Fruit fly (Drosophila melanogaster): Measurements from ENCODE around the gene CecC.
A peak's percentile ranks its signal among the peaks of the same experiment; 100 is the strongest.

The CecC gene

DNA sequence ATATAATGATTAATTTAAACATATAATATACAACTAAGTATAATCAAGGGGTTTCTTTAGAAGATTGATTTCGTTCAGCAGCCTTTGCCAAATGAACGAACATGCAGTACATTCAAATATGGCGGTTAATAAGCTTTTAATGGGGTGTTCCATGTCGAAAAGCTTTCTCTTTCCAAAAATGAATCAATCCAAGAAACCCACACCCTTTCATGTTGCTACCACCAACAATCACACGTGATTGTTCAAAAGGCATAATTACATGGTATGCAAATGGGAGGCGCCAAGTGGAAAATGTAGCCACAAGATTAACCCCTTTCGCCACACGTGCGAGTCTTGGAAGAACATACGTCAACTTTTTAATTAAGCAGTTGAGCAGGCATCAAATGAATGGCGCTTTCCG, 10.3 kb upstream of the CecC start:
- no peak for TF ChIP-seq pan (optimal IDR thresholded peaks at IDR 0.05)
- TF ChIP-seq sage (GFP tag; optimal IDR thresholded peaks at IDR 0.05): peak; percentile 3

DNA sequence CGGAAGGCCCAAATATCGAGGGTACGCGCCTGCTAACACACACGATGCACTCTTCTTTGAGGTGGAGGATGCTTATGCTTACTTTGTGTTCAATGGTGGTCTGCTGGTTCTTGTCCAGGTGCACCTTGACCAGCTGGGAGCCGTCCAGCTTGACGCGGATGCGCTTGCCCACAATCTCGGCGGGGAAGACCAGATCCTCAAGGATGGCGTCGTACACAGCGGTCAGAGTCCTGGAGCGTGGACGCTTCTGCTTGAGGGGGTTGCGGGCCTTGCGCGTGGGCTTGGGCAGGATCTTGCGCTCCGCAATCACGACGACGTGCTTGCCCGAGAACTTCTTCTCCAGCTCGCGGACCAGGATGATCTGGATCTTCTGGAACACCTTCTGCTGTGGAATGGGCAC, 8.3 kb upstream of the CecC start:
- TF ChIP-seq usp (GFP tag; optimal IDR thresholded peaks at IDR 0.05) (no peak), Hr83 (GFP tag; optimal IDR thresholded peaks at IDR 0.05; ENCODE audit: poor library complexity, severe bottlenecking) (no peak), ey (GFP tag; optimal IDR thresholded peaks at IDR 0.05) (no peak), br (GFP tag; optimal IDR thresholded peaks at IDR 0.05) (no peak), jim (GFP tag; optimal IDR thresholded peaks at IDR 0.05) (no peak), N (GFP tag; optimal IDR thresholded peaks at IDR 0.05) (no peak), Myc (optimal IDR thresholded peaks at IDR 0.05) (no peak)

dm6 chr3R:30208766-30209484, 7.4 kb upstream of the CecC start, which contains the start of gene RpS7:
Gene RpS7 (minus strand): TSS chr3R:30209020.
- TF ChIP-seq dsf (GFP tag; optimal IDR thresholded peaks at IDR 0.05; ENCODE audit: borderline replicate concordance) (peak; percentile 36), h (GFP tag; optimal IDR thresholded peaks at IDR 0.05) (peak; percentile 84), woc (GFP tag; optimal IDR thresholded peaks at IDR 0.05) (peak; percentile 29), CG9705 (GFP tag; optimal IDR thresholded peaks at IDR 0.05) (peak; percentile 70), N (GFP tag; optimal IDR thresholded peaks at IDR 0.05) (no peak), HLH106 (tag; optimal IDR thresholded peaks at IDR 0.05) (peak; percentile 67), brk (GFP tag; optimal IDR thresholded peaks at IDR 0.05) (no peak), dl (GFP tag; optimal IDR thresholded peaks at IDR 0.05; ENCODE audit: insufficient read depth in 1 of 2, partially characterized antibody in 2 of 2) (no peak), tai (GFP tag; optimal IDR thresholded peaks at IDR 0.05) (no peak), jim (GFP tag; optimal IDR thresholded peaks at IDR 0.05) (no peak), Vsx2 (GFP tag; optimal IDR thresholded peaks at IDR 0.05; ENCODE audit: partially characterized antibody) (no peak), ey (GFP tag; optimal IDR thresholded peaks at IDR 0.05) (peak; percentile 13), CG32264 (GFP tag; optimal IDR thresholded peaks at IDR 0.05) (no peak), Rel (GFP tag; optimal IDR thresholded peaks at IDR 0.05) (no peak), Rel (tag; optimal IDR thresholded peaks at IDR 0.05) (peak; percentile 49), lola (GFP tag; optimal IDR thresholded peaks at IDR 0.05) (no peak), Hr83 (GFP tag; optimal IDR thresholded peaks at IDR 0.05; ENCODE audit: poor library complexity, severe bottlenecking) (peak; percentile 82), Mio (GFP tag; optimal IDR thresholded peaks at IDR 0.05) (no peak), br (GFP tag; optimal IDR thresholded peaks at IDR 0.05) (peak; percentile 39), sv (GFP tag; optimal IDR thresholded peaks at IDR 0.05) (peak; percentile 56), dmrt93B (GFP tag; optimal IDR thresholded peaks at IDR 0.05) (peak; percentile 64), Jra (GFP tag; optimal IDR thresholded peaks at IDR 0.05) (peak; percentile 34), Sp1 (GFP tag; optimal IDR thresholded peaks at IDR 0.05) (peak; percentile 77), Myc (optimal IDR thresholded peaks at IDR 0.05) (peak; percentile 53), foxo (GFP tag; optimal IDR thresholded peaks at IDR 0.05) (peak in 1 of 2 experiments; percentile 44), fru (GFP tag; optimal IDR thresholded peaks at IDR 0.05) (peak; percentile 55), psq (GFP tag; optimal IDR thresholded peaks at IDR 0.05) (peak; percentile 47), GATAd (GFP tag; optimal IDR thresholded peaks at IDR 0.05) (peak; percentile 45), Hnf4 (GFP tag; optimal IDR thresholded peaks at IDR 0.05) (peak; percentile 34), rgr (GFP tag; optimal IDR thresholded peaks at IDR 0.05) (peak; percentile 69), OdsH (GFP tag; optimal IDR thresholded peaks at IDR 0.05) (peak; percentile 42), pan (optimal IDR thresholded peaks at IDR 0.05) (no peak)

- TF ChIP-seq brk (GFP tag; optimal IDR thresholded peaks at IDR 0.05) (no peak), fru (GFP tag; optimal IDR thresholded peaks at IDR 0.05) (no peak), GATAd (GFP tag; optimal IDR thresholded peaks at IDR 0.05) (no peak), pan (optimal IDR thresholded peaks at IDR 0.05) (no peak), Jra (GFP tag; optimal IDR thresholded peaks at IDR 0.05) (no peak), sv (GFP tag; optimal IDR thresholded peaks at IDR 0.05) (no peak), usp (GFP tag; optimal IDR thresholded peaks at IDR 0.05) (no peak)
Observed at dm6 chr3R:30209648-30210047, 6.6 kb upstream of the CecC start, which contains the start of gene Anp. Gene Anp (plus strand): TSS chr3R:30209948.
